Fruit fly (Drosophila melanogaster) whole organism, embryonic: ENCODE data around the gene CG43755.

ENCODE experiments used
- ATbp ChIP-seq: fragments of 200-800 bp; sonication (Bioruptor generic); optimal IDR thresholded peaks from 2 replicates; lab custom pipeline; 2017; ENCODE audit warnings: missing biosample characterization, mild to moderate bottlenecking, missing genetic modification characterization, missing genetic modification reagents
- Blimp-1 ChIP-seq: fragments of 200-800 bp; sonication (Bioruptor generic); optimal IDR thresholded peaks from 3 replicates; lab custom pipeline; 2018; ENCODE audit warnings: missing biosample characterization, missing genetic modification characterization, mild to moderate bottlenecking, moderate library complexity, missing genetic modification reagents
- CG10366 ChIP-seq: fragments of 200-800 bp; sonication (Bioruptor generic); IDR thresholded peaks from 2 replicates; pipeline ENCODE4 v1.3.6; 2022; ENCODE audit warnings: missing biosample characterization, missing genetic modification characterization
- CG11723 ChIP-seq: fragments of 200-800 bp; sonication (Bioruptor generic); optimal IDR thresholded peaks from 2 replicates; lab custom pipeline; 2017; ENCODE audit warnings: missing biosample characterization, mild to moderate bottlenecking, missing genetic modification characterization
- CG1233 ChIP-seq: fragments of 200-800 bp; sonication (Bioruptor generic); optimal IDR thresholded peaks from 4 replicates; lab custom pipeline; 2018; ENCODE audit warnings: missing biosample characterization, mild to moderate bottlenecking, missing genetic modification characterization
- CG14050 ChIP-seq: fragments of 200-800 bp; sonication (Bioruptor generic); IDR thresholded peaks from 3 replicates; pipeline ENCODE4 v1.3.6; 2022; ENCODE audit warnings: missing biosample characterization, missing genetic modification characterization
- CG14667 ChIP-seq: fragments of 200-800 bp; sonication (Bioruptor generic); IDR thresholded peaks from 2 replicates; pipeline ENCODE4 v1.3.6; 2022; ENCODE audit warnings: missing biosample characterization, missing genetic modification characterization
- CG14965 ChIP-seq: fragments of 200-800 bp; sonication (Bioruptor generic); optimal IDR thresholded peaks from 2 replicates; lab custom pipeline; 2016; ENCODE audit warnings: missing biosample characterization, missing genetic modification characterization, borderline replicate concordance
- CG15696 ChIP-seq: fragments of 200-800 bp; sonication (Bioruptor generic); optimal IDR thresholded peaks from 2 replicates; lab custom pipeline; 2019; ENCODE audit warnings: missing biosample characterization, mild to moderate bottlenecking, missing genetic modification characterization, moderate library complexity
- CG17802 ChIP-seq: fragments of 200-800 bp; sonication (Bioruptor generic); optimal IDR thresholded peaks from 2 replicates; lab custom pipeline; 2018; ENCODE audit warnings: missing biosample characterization, mild to moderate bottlenecking, missing genetic modification characterization, moderate library complexity
- CG17829 ChIP-seq: fragments of 200-800 bp; optimal IDR thresholded peaks from 2 replicates; lab custom pipeline; 2019; ENCODE audit warnings: missing biosample characterization, mild to moderate bottlenecking, missing genetic modification characterization, moderate library complexity
- CG18011 ChIP-seq: fragments of 200-800 bp; sonication (Bioruptor generic); optimal IDR thresholded peaks from 2 replicates; lab custom pipeline; 2017; ENCODE audit warnings: missing biosample characterization, missing genetic modification characterization, mild to moderate bottlenecking, moderate library complexity, missing genotype
- CG18599 ChIP-seq: fragments of 200-800 bp; sonication (Bioruptor generic); optimal IDR thresholded peaks from 3 replicates; lab custom pipeline; 2017; ENCODE audit warnings: missing biosample characterization, missing genetic modification characterization, mild to moderate bottlenecking, moderate library complexity, missing genetic modification reagents
- CG2889 ChIP-seq: fragments of 200-800 bp; sonication (Bioruptor generic); IDR thresholded peaks from 3 replicates; pipeline ENCODE4 v1.3.6; 2022; ENCODE audit warnings: missing biosample characterization, missing genetic modification characterization
- CG30431 ChIP-seq: fragments of 200-800 bp; sonication (Bioruptor generic); optimal IDR thresholded peaks from 2 replicates; lab custom pipeline; 2017; ENCODE audit warnings: missing biosample characterization, missing genetic modification characterization
- CG31365 ChIP-seq: fragments of 200-800 bp; sonication (Bioruptor generic); optimal IDR thresholded peaks from 2 replicates; lab custom pipeline; 2018; ENCODE audit warnings: missing biosample characterization, mild to moderate bottlenecking, missing genetic modification characterization
- CG43689 ChIP-seq: fragments of 200-800 bp; sonication (Bioruptor generic); IDR thresholded peaks from 2 replicates; pipeline ENCODE4 v1.3.6; 2022; ENCODE audit warnings: missing biosample characterization, missing genetic modification characterization
- CG5180 ChIP-seq: fragments of 200-800 bp; sonication (Bioruptor generic); optimal IDR thresholded peaks from 3 replicates; lab custom pipeline; 2017; ENCODE audit warnings: missing biosample characterization, missing genetic modification characterization, mild to moderate bottlenecking, moderate library complexity, missing genetic modification reagents
- CG7786 ChIP-seq: fragments of 200-800 bp; sonication (Bioruptor generic); optimal IDR thresholded peaks from 2 replicates; lab custom pipeline; 2016; ENCODE audit warnings: missing biosample characterization, missing genetic modification characterization
- CG7963 ChIP-seq: fragments of 200-800 bp; sonication (Bioruptor generic); IDR thresholded peaks from 3 replicates; pipeline ENCODE4 v1.3.6; 2022; ENCODE audit warnings: missing biosample characterization, missing genetic modification characterization; ENCODE audit not compliant: partially characterized antibody
- CG8281 ChIP-seq: fragments of 200-800 bp; sonication (Bioruptor generic); optimal IDR thresholded peaks from 2 replicates; lab custom pipeline; 2018; ENCODE audit warnings: missing biosample characterization, mild to moderate bottlenecking, missing genetic modification characterization, moderate library complexity
- CG8478 ChIP-seq: fragments of >200 bp; optimal IDR thresholded peaks from 2 replicates; lab custom pipeline; 2018
- Dad ChIP-seq: fragments of 200-800 bp; sonication (Bioruptor generic); optimal IDR thresholded peaks from 3 replicates; lab custom pipeline; 2016; ENCODE audit warnings: missing biosample characterization, missing genetic modification characterization
- ERR ChIP-seq: fragments of 200-800 bp; sonication (Bioruptor generic); optimal IDR thresholded peaks from 2 replicates; lab custom pipeline; 2016; ENCODE audit warnings: missing biosample characterization, missing genetic modification characterization
- Gsc ChIP-seq: fragments of 200-800 bp; sonication (Bioruptor generic); IDR thresholded peaks from 2 replicates; pipeline ENCODE4 v1.3.6; 2022; ENCODE audit warnings: missing biosample characterization, missing genetic modification characterization
- Hr3 ChIP-seq: fragments of 200-800 bp; sonication (Bioruptor generic); optimal IDR thresholded peaks from 3 replicates; lab custom pipeline; 2016; ENCODE audit warnings: missing biosample characterization, missing genetic modification characterization
- Mrtf ChIP-seq: fragments of 200-800 bp; sonication (Bioruptor generic); IDR thresholded peaks from 3 replicates; pipeline ENCODE4 v1.3.6; 2022; ENCODE audit warnings: missing biosample characterization, missing genetic modification characterization
- Neu2 ChIP-seq: fragments of 200-800 bp; sonication (Bioruptor generic); optimal IDR thresholded peaks from 3 replicates; lab custom pipeline; 2016; ENCODE audit warnings: missing biosample characterization, missing genetic modification characterization, borderline replicate concordance
- Ravus ChIP-seq: fragments of 200-800 bp; sonication (Bioruptor generic); IDR thresholded peaks from 2 replicates; pipeline ENCODE4 v1.3.6; 2022; ENCODE audit warnings: missing biosample characterization, missing genetic modification characterization
- Six4 ChIP-seq: fragments of 200-800 bp; sonication (Bioruptor generic); optimal IDR thresholded peaks from 2 replicates; lab custom pipeline; 2016; ENCODE audit warnings: missing biosample characterization, missing genetic modification characterization
- Sry-δ ChIP-seq: fragments of 200-800 bp; sonication (Bioruptor generic); optimal IDR thresholded peaks from 2 replicates; lab custom pipeline; 2016; ENCODE audit warnings: missing biosample characterization, missing genetic modification characterization
- TFAM ChIP-seq: fragments of 200-800 bp; sonication (Bioruptor generic); optimal IDR thresholded peaks from 2 replicates; lab custom pipeline; 2017; ENCODE audit warnings: missing biosample characterization, missing genetic modification characterization, inconsistent platforms
- amos ChIP-seq: fragments of 200-800 bp; sonication (Bioruptor generic); IDR thresholded peaks from 2 replicates; pipeline ENCODE4 v1.3.6; 2022; ENCODE audit warnings: missing biosample characterization, missing genetic modification characterization; ENCODE audit not compliant: partially characterized antibody
- cato ChIP-seq: fragments of 200-800 bp; sonication (Bioruptor generic); optimal IDR thresholded peaks from 2 replicates; lab custom pipeline; 2016; ENCODE audit warnings: missing biosample characterization, missing genetic modification characterization, borderline replicate concordance
- chm ChIP-seq: fragments of 200-800 bp; sonication (Bioruptor generic); IDR thresholded peaks from 2 replicates; pipeline ENCODE4 v1.3.6; 2022; ENCODE audit warnings: missing biosample characterization, missing genetic modification characterization
- crol ChIP-seq: fragments of 200-800 bp; sonication (Bioruptor generic); IDR thresholded peaks from 2 replicates; pipeline ENCODE4 v1.3.6; 2022; ENCODE audit warnings: missing biosample characterization, missing genetic modification characterization
- da ChIP-seq: fragments of 200-800 bp; sonication (Bioruptor generic); optimal IDR thresholded peaks from 2 replicates; lab custom pipeline; 2016; ENCODE audit warnings: missing biosample characterization, missing genetic modification characterization
- dmrt11E ChIP-seq: fragments of 200-800 bp; sonication (Bioruptor generic); optimal IDR thresholded peaks from 3 replicates; lab custom pipeline; 2018; ENCODE audit warnings: missing biosample characterization, mild to moderate bottlenecking, missing genetic modification characterization, moderate library complexity
- gce ChIP-seq: fragments of 200-800 bp; sonication (Bioruptor generic); IDR thresholded peaks from 3 replicates; pipeline ENCODE4 v1.3.6; 2022; ENCODE audit warnings: missing biosample characterization, missing genetic modification characterization
- gem ChIP-seq: fragments of 200-800 bp; sonication (Bioruptor generic); optimal IDR thresholded peaks from 2 replicates; lab custom pipeline; 2019; ENCODE audit warnings: missing biosample characterization, mild to moderate bottlenecking, missing genetic modification characterization, moderate library complexity
- gfzf ChIP-seq: fragments of 200-800 bp; sonication (Bioruptor generic); optimal IDR thresholded peaks from 2 replicates; lab custom pipeline; 2016; ENCODE audit warnings: missing biosample characterization, mild to moderate bottlenecking, missing genetic modification characterization, moderate library complexity
- hkb ChIP-seq, 2 experiments: fragments of 200-800 bp in 1 of 2; fragments of >200 bp in 1 of 2; sonication (Bioruptor generic) in 1 of 2; IDR thresholded peaks in 1 of 2; optimal IDR thresholded peaks in 1 of 2; 2 replicates each; pipeline versions ENCODE4 v1.3.6 to Lab custom; 2017 to 2022; ENCODE audit warnings: missing biosample characterization in 1 of 2, missing genetic modification characterization in 1 of 2
- jumu ChIP-seq: fragments of 200-800 bp; sonication (Bioruptor generic); optimal IDR thresholded peaks from 3 replicates; lab custom pipeline; 2016; ENCODE audit warnings: missing biosample characterization, missing genetic modification characterization
- lov ChIP-seq, 2 experiments: fragments of 200-800 bp in 1 of 2; fragments of >200 bp in 1 of 2; sonication (Bioruptor generic) in 1 of 2; IDR thresholded peaks in 1 of 2; optimal IDR thresholded peaks in 1 of 2; 2 replicates in 1 of 2; 3 replicates in 1 of 2; pipeline versions ENCODE4 v1.3.6 to Lab custom; 2017 to 2022; ENCODE audit warnings: missing biosample characterization in 1 of 2, missing genetic modification characterization in 1 of 2
- org-1 ChIP-seq: fragments of 200-800 bp; sonication (Bioruptor generic); optimal IDR thresholded peaks from 2 replicates; lab custom pipeline; 2017; ENCODE audit warnings: missing biosample characterization, missing genetic modification characterization
- sens-2 ChIP-seq: fragments of 200-800 bp; sonication (Bioruptor generic); IDR thresholded peaks from 2 replicates; pipeline ENCODE4 v1.3.6; 2022; ENCODE audit warnings: missing biosample characterization, missing genetic modification characterization
- seq ChIP-seq: fragments of 200-800 bp; sonication (Bioruptor generic); IDR thresholded peaks from 2 replicates; pipeline ENCODE4 v1.3.6; 2022; ENCODE audit warnings: missing biosample characterization, missing genetic modification characterization
- slou ChIP-seq: fragments of 200-800 bp; sonication (Bioruptor generic); optimal IDR thresholded peaks from 3 replicates; lab custom pipeline; 2016; ENCODE audit warnings: missing biosample characterization, missing genetic modification characterization

CG43755 gene

DNA sequence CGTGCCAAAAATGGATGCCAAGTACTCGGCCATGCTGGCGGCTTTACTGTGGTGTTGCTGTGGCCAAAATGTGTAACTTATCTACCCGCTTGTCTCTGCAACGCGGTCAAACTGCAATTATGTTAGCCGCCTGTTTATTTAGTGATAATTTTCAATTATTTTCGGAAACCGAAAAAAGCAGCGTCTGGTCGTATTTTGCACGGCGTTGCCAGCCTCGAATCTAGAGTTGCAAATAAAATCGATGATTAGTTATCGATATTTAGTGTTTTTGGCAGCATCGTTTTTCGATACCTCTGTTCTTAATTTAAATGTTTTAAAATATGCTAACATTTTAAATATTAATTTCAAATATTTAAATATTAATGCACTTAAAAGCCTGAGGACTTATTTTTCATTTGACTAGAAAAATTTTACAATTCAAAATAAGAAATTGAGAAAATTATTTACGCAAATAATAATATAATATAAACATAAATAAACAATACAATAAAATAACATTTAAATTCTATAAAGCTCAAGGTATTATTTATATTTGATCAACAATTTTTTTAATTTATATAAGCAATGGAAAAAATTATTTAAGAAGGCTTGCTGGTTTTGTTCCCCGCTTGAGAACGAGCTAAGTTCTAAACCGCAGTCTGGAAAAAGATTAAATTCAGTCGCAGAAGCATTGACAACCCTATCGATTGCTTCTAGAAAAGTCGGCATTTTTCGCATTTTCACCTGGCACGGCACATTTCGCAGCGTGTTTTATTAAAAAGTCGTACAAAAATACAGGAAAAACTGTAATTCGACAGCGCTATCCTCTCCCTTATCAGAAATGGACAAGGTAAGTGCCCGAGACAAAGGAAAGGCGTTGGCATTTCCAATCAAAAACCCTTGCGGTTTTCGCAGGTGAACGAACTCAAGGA lies 34.9 kb downstream of the CG43755 start, which contains the start of the genes U2af38 and Stip1 (continued):
- peak; percentile 50 for TF ChIP-seq gem (tag; lab: Kevin White, UChicago)
- TF ChIP-seq Mrtf = no peak
- no peak for TF ChIP-seq Six4
- TF ChIP-seq Dad (GFP tag; lab: Kevin White, UChicago) = no peak
- TF ChIP-seq seq (GFP tag; lab: Robert Waterston, UW) = no peak
- TF ChIP-seq CG30431 = no peak
- no peak for TF ChIP-seq CG31365 (tag; lab: Kevin White, UChicago)
- peak; percentile 54 for TF ChIP-seq Neu2 (GFP tag; lab: Kevin White, UChicago)
- TF ChIP-seq chm = no peak
- TF ChIP-seq cato (GFP tag; lab: Kevin White, UChicago) = no peak
- no peak for TF ChIP-seq ATbp (GFP tag; lab: Kevin White, UChicago)
- peak; percentile 56 for TF ChIP-seq gfzf
- TF ChIP-seq CG11723 (GFP tag; lab: Kevin White, UChicago) = no peak
- no peak for TF ChIP-seq CG17802
- no peak for TF ChIP-seq Blimp-1 (GFP tag; lab: Kevin White, UChicago)
- TF ChIP-seq CG8478 = no peak
- no peak for TF ChIP-seq Gsc (GFP tag; lab: Robert Waterston, UW)
- peak; percentile 69; the same call in 1 of the 2 replicates for TF ChIP-seq amos (GFP tag; lab: Robert Waterston, UW)
- no peak for TF ChIP-seq CG2889 (GFP tag; lab: Robert Waterston, UW)
- TF ChIP-seq sens-2 (GFP tag; lab: Robert Waterston, UW) = no peak
- no peak for TF ChIP-seq CG43689 (GFP tag; lab: Robert Waterston, UW)
- TF ChIP-seq jumu (GFP tag; lab: Kevin White, UChicago) = no peak
- TF ChIP-seq crol (GFP tag; lab: Robert Waterston, UW) = no peak
- TF ChIP-seq hkb (optimal IDR thresholded peaks at IDR 0.05; lab: Kevin White, UChicago) = no peak
- no peak for TF ChIP-seq hkb (GFP tag; IDR thresholded peaks at IDR 0.05; lab: Robert Waterston, UW)
- no peak for TF ChIP-seq Ravus (GFP tag; lab: Robert Waterston, UW)
- no peak for TF ChIP-seq CG15696 (tag; lab: Kevin White, UChicago)
- no peak for TF ChIP-seq CG14050 (GFP tag; lab: Robert Waterston, UW)
- no peak for TF ChIP-seq TFAM (GFP tag; lab: Kevin White, UChicago)
- no peak for TF ChIP-seq gce
- TF ChIP-seq CG18599 (GFP tag; lab: Kevin White, UChicago) = peak; percentile 2
- TF ChIP-seq CG7963 (GFP tag; lab: Robert Waterston, UW) = no peak; the same call in 2 of the 3 replicates
- TF ChIP-seq Hr3 (GFP tag; lab: Kevin White, UChicago) = peak; percentile 8
- no peak for TF ChIP-seq ERR (GFP tag; lab: Kevin White, UChicago)
- no peak for TF ChIP-seq lov (optimal IDR thresholded peaks at IDR 0.05; lab: Kevin White, UChicago)
- TF ChIP-seq lov (GFP tag; IDR thresholded peaks at IDR 0.05; lab: Robert Waterston, UW) = no peak
- TF ChIP-seq CG14667 (GFP tag; lab: Robert Waterston, UW) = no peak
- no peak for TF ChIP-seq CG5180 (GFP tag; lab: Kevin White, UChicago)
- TF ChIP-seq da (GFP tag; lab: Kevin White, UChicago) = no peak
- no peak for TF ChIP-seq CG10366 (GFP tag; lab: Robert Waterston, UW)
- TF ChIP-seq CG8281 (tag; lab: Kevin White, UChicago) = no peak
- TF ChIP-seq CG7786 (GFP tag; lab: Kevin White, UChicago) = no peak
- TF ChIP-seq org-1 (GFP tag; lab: Kevin White, UChicago) = no peak
- no peak for TF ChIP-seq CG18011 (GFP tag; lab: Kevin White, UChicago)
- no peak for TF ChIP-seq CG14965 (GFP tag; lab: Kevin White, UChicago)
- TF ChIP-seq CG17829 (tag; lab: Kevin White, UChicago) = peak; percentile 55
- TF ChIP-seq dmrt11E (tag; lab: Kevin White, UChicago) = no peak
- TF ChIP-seq slou (GFP tag; lab: Kevin White, UChicago) = no peak
- TF ChIP-seq Sry-δ = peak; percentile 40
- no peak for TF ChIP-seq CG1233
